Fruit fly (Drosophila melanogaster) whole organism, embryonic: Measurements from ENCODE around the gene Cyp12a5.

Source experiments
- CG10321 ChIP-seq: fragments of 200-800 bp; sonication (Bioruptor generic); IDR thresholded peaks from 2 replicates; pipeline ENCODE4 v1.3.6; 2022; ENCODE audit warnings: missing biosample characterization, missing genetic modification characterization
- CG11093 ChIP-seq: fragments of 200-800 bp; sonication (Bioruptor generic); IDR thresholded peaks from 3 replicates; pipeline ENCODE4 v1.3.6; 2022; ENCODE audit warnings: missing biosample characterization, missing genetic modification characterization
- CG14860 ChIP-seq: fragments of 200-800 bp; sonication (Bioruptor generic); IDR thresholded peaks from 3 replicates; pipeline ENCODE4 v1.3.6; 2022; ENCODE audit warnings: missing biosample characterization, missing genetic modification characterization; ENCODE audit not compliant: partially characterized antibody
- CG1529 ChIP-seq: fragments of 200-800 bp; sonication (Bioruptor generic); optimal IDR thresholded peaks from 3 replicates; lab custom pipeline; 2018; ENCODE audit warnings: missing biosample characterization, missing genetic modification characterization
- CG1792 ChIP-seq: fragments of 200-800 bp; sonication (Bioruptor generic); optimal IDR thresholded peaks from 2 replicates; lab custom pipeline; 2016; ENCODE audit warnings: missing biosample characterization, missing genetic modification characterization
- CG18262 ChIP-seq: fragments of 200-800 bp; optimal IDR thresholded peaks from 3 replicates; lab custom pipeline; 2019; ENCODE audit warnings: missing biosample characterization, mild to moderate bottlenecking, missing genetic modification characterization, moderate library complexity
- CG2116 ChIP-seq: fragments of 200-800 bp; sonication (Bioruptor generic); optimal IDR thresholded peaks from 3 replicates; lab custom pipeline; 2018; ENCODE audit warnings: missing biosample characterization, mild to moderate bottlenecking, missing genetic modification characterization
- CG2875 ChIP-seq: fragments of 200-800 bp; sonication (Bioruptor generic); optimal IDR thresholded peaks from 2 replicates; lab custom pipeline; 2017; ENCODE audit warnings: missing biosample characterization, mild to moderate bottlenecking, missing genetic modification characterization, missing genetic modification reagents
- CG33213 ChIP-seq: fragments of 200-800 bp; sonication (Bioruptor generic); optimal IDR thresholded peaks from 3 replicates; lab custom pipeline; 2016; ENCODE audit warnings: missing biosample characterization, missing genetic modification characterization
- CG33557 ChIP-seq: fragments of 200-800 bp; sonication (Bioruptor generic); optimal IDR thresholded peaks from 2 replicates; lab custom pipeline; 2019; ENCODE audit warnings: missing biosample characterization, mild to moderate bottlenecking, missing genetic modification characterization, moderate library complexity
- CG34422 ChIP-seq: fragments of 200-800 bp; sonication (Bioruptor generic); IDR thresholded peaks from 3 replicates; pipeline ENCODE4 v1.3.6; 2022; ENCODE audit warnings: missing biosample characterization, missing genetic modification characterization
- CG3847 ChIP-seq: fragments of 200-800 bp; sonication (Bioruptor generic); IDR thresholded peaks from 2 replicates; pipeline ENCODE4 v1.3.6; 2022; ENCODE audit warnings: missing biosample characterization, missing genetic modification characterization
- CG42726 ChIP-seq: fragments of 200-800 bp; sonication (Bioruptor generic); IDR thresholded peaks from 2 replicates; pipeline ENCODE4 v1.3.6; 2022; ENCODE audit warnings: missing biosample characterization, missing genetic modification characterization; ENCODE audit not compliant: partially characterized antibody
- CG4617 ChIP-seq: fragments of 200-800 bp; sonication (Bioruptor generic); optimal IDR thresholded peaks from 3 replicates; lab custom pipeline; 2016; ENCODE audit warnings: missing biosample characterization, missing genetic modification characterization, borderline replicate concordance
- CG8089 ChIP-seq: fragments of 200-800 bp; sonication (Bioruptor generic); optimal IDR thresholded peaks from 3 replicates; lab custom pipeline; 2016; ENCODE audit warnings: missing biosample characterization, missing genetic modification characterization
- CG8281 ChIP-seq: fragments of 200-800 bp; sonication (Bioruptor generic); optimal IDR thresholded peaks from 2 replicates; lab custom pipeline; 2018; ENCODE audit warnings: missing biosample characterization, mild to moderate bottlenecking, missing genetic modification characterization, moderate library complexity
- CG8924 ChIP-seq: fragments of 200-800 bp; optimal IDR thresholded peaks from 3 replicates; lab custom pipeline; 2019; ENCODE audit warnings: missing biosample characterization, mild to moderate bottlenecking, missing genetic modification characterization, moderate library complexity
- Chrac-16 ChIP-seq: fragments of 200-800 bp; sonication (Bioruptor generic); optimal IDR thresholded peaks from 3 replicates; lab custom pipeline; 2016; ENCODE audit warnings: missing biosample characterization, missing genetic modification characterization
- Doc2 ChIP-seq: fragments of 200-800 bp; sonication (Bioruptor generic); IDR thresholded peaks from 2 replicates; pipeline ENCODE4 v1.3.6; 2022; ENCODE audit warnings: missing biosample characterization, missing genetic modification characterization
- ERR ChIP-seq: fragments of 200-800 bp; sonication (Bioruptor generic); optimal IDR thresholded peaks from 2 replicates; lab custom pipeline; 2016; ENCODE audit warnings: missing biosample characterization, missing genetic modification characterization
- GATAe ChIP-seq: fragments of 200-800 bp; sonication (Bioruptor generic); conservative IDR thresholded peaks from 2 replicates; pipeline ENCODE4 v1.3.6; 2022; ENCODE audit warnings: missing biosample characterization, missing genetic modification characterization
- H15 ChIP-seq: fragments of 200-800 bp; sonication (Bioruptor generic); IDR thresholded peaks from 3 replicates; pipeline ENCODE4 v1.3.6; 2022; ENCODE audit warnings: missing biosample characterization, missing genetic modification characterization
- Hmx ChIP-seq: fragments of 200-800 bp; sonication (Bioruptor generic); optimal IDR thresholded peaks from 2 replicates; lab custom pipeline; 2016; ENCODE audit warnings: missing biosample characterization, missing genetic modification characterization
- Jarid2 ChIP-seq: fragments of 200-800 bp; sonication (Bioruptor generic); optimal IDR thresholded peaks from 3 replicates; lab custom pipeline; 2017; ENCODE audit warnings: mild to moderate bottlenecking, missing biosample characterization, missing genetic modification reagents, missing genetic modification characterization
- Max ChIP-seq: fragments of 200-800 bp; sonication (Bioruptor generic); optimal IDR thresholded peaks from 2 replicates; lab custom pipeline; 2016; ENCODE audit warnings: missing biosample characterization, mild to moderate bottlenecking, missing genetic modification characterization
- Oaz ChIP-seq: fragments of 200-800 bp; sonication (Bioruptor generic); IDR thresholded peaks from 2 replicates; pipeline ENCODE4 v1.3.6; 2022; ENCODE audit warnings: missing biosample characterization, missing genetic modification characterization
- Sry-δ ChIP-seq: fragments of 200-800 bp; sonication (Bioruptor generic); optimal IDR thresholded peaks from 2 replicates; lab custom pipeline; 2016; ENCODE audit warnings: missing biosample characterization, missing genetic modification characterization
- Stat92E ChIP-seq, 3 experiments: fragments of >200 bp in 2 of 3; fragments of 200-800 bp in 1 of 3; sonication (Bioruptor generic) in 1 of 3; optimal IDR thresholded peaks; 2 replicates each; lab custom pipeline; 2017 to 2019; ENCODE audit warnings: missing biosample characterization in 3 of 3, missing genetic modification characterization in 3 of 3, mild to moderate bottlenecking in 1 of 3, moderate library complexity in 1 of 3
- Taf1 ChIP-seq: fragments of 200-800 bp; sonication (Bioruptor generic); IDR thresholded peaks from 2 replicates; pipeline ENCODE4 v1.3.6; 2022; ENCODE audit warnings: missing biosample characterization, missing genetic modification characterization
- Usf ChIP-seq: fragments of 200-800 bp; sonication (Bioruptor generic); optimal IDR thresholded peaks from 2 replicates; lab custom pipeline; 2017; ENCODE audit warnings: missing genotype, missing biosample characterization, missing genetic modification characterization
- aop ChIP-seq: fragments of 200-800 bp; sonication (Bioruptor generic); IDR thresholded peaks from 2 replicates; pipeline ENCODE4 v1.3.6; 2022; ENCODE audit warnings: missing biosample characterization, missing genetic modification characterization
- ap ChIP-seq: fragments of 200-800 bp; sonication (Bioruptor generic); IDR thresholded peaks from 2 replicates; pipeline ENCODE4 v1.3.6; 2022; ENCODE audit warnings: missing biosample characterization, missing genetic modification characterization
- ci ChIP-seq: fragments of 200-800 bp; sonication (Bioruptor generic); IDR thresholded peaks from 3 replicates; pipeline ENCODE4 v1.3.6; 2022; ENCODE audit warnings: missing biosample characterization, missing genetic modification characterization
- dimm ChIP-seq: fragments of 200-800 bp; sonication (Bioruptor generic); IDR thresholded peaks from 2 replicates; pipeline ENCODE4 v1.3.6; 2022; ENCODE audit warnings: missing biosample characterization, missing genetic modification characterization
- dmrt99B ChIP-seq: fragments of 200-800 bp; sonication (Bioruptor generic); optimal IDR thresholded peaks from 2 replicates; lab custom pipeline; 2018; ENCODE audit warnings: missing biosample characterization, mild to moderate bottlenecking, missing genetic modification characterization, moderate library complexity
- fd3F ChIP-seq: fragments of 200-800 bp; sonication (Bioruptor generic); optimal IDR thresholded peaks from 2 replicates; lab custom pipeline; 2018; ENCODE audit warnings: missing biosample characterization, mild to moderate bottlenecking, missing genetic modification characterization, moderate library complexity
- gt ChIP-seq: fragments of 200-800 bp; sonication (Bioruptor generic); IDR thresholded peaks from 2 replicates; pipeline ENCODE4 v1.3.6; 2022; ENCODE audit warnings: missing biosample characterization, missing genetic modification characterization
- hkb ChIP-seq, 2 experiments: fragments of 200-800 bp in 1 of 2; fragments of >200 bp in 1 of 2; sonication (Bioruptor generic) in 1 of 2; IDR thresholded peaks in 1 of 2; optimal IDR thresholded peaks in 1 of 2; 2 replicates each; pipeline versions ENCODE4 v1.3.6 to Lab custom; 2017 to 2022; ENCODE audit warnings: missing biosample characterization in 1 of 2, missing genetic modification characterization in 1 of 2
- ken ChIP-seq: fragments of 200-800 bp; sonication (Bioruptor generic); IDR thresholded peaks from 3 replicates; pipeline ENCODE4 v1.3.6; 2022; ENCODE audit warnings: missing biosample characterization, missing genetic modification characterization
- maf-S ChIP-seq: fragments of 200-800 bp; sonication (Bioruptor generic); optimal IDR thresholded peaks from 2 replicates; lab custom pipeline; 2016; ENCODE audit warnings: missing biosample characterization, missing genetic modification characterization
- mirr ChIP-seq: fragments of 200-800 bp; sonication (Bioruptor generic); optimal IDR thresholded peaks from 3 replicates; lab custom pipeline; 2018; ENCODE audit warnings: missing biosample characterization, mild to moderate bottlenecking, missing genetic modification characterization
- nerfin-1 ChIP-seq: fragments of 200-800 bp; sonication (Bioruptor generic); optimal IDR thresholded peaks from 3 replicates; lab custom pipeline; 2019; ENCODE audit warnings: missing biosample characterization, mild to moderate bottlenecking, missing genetic modification characterization, moderate library complexity
- pb ChIP-seq: fragments of 200-800 bp; sonication (Bioruptor generic); optimal IDR thresholded peaks from 3 replicates; lab custom pipeline; 2016; ENCODE audit warnings: missing biosample characterization, missing genetic modification characterization
- pnt ChIP-seq: fragments of 200-800 bp; sonication (Bioruptor generic); optimal IDR thresholded peaks from 3 replicates; lab custom pipeline; 2016; ENCODE audit warnings: missing biosample characterization, missing genetic modification characterization
- row ChIP-seq: fragments of 200-800 bp; sonication (Bioruptor generic); IDR thresholded peaks from 3 replicates; pipeline ENCODE4 v1.3.6; 2022; ENCODE audit warnings: missing biosample characterization, missing genetic modification characterization
- schlank ChIP-seq: fragments of 200-800 bp; sonication (Bioruptor generic); optimal IDR thresholded peaks from 2 replicates; lab custom pipeline; 2018; ENCODE audit warnings: missing biosample characterization, mild to moderate bottlenecking, missing genetic modification characterization
- sens-2 ChIP-seq: fragments of 200-800 bp; sonication (Bioruptor generic); IDR thresholded peaks from 2 replicates; pipeline ENCODE4 v1.3.6; 2022; ENCODE audit warnings: missing biosample characterization, missing genetic modification characterization
- slp2 ChIP-seq: fragments of 200-800 bp; sonication (Bioruptor generic); optimal IDR thresholded peaks from 2 replicates; lab custom pipeline; 2016; ENCODE audit warnings: missing biosample characterization, missing genetic modification characterization
- sob ChIP-seq: fragments of 200-800 bp; sonication (Bioruptor generic); IDR thresholded peaks from 2 replicates; pipeline ENCODE4 v1.3.6; 2022; ENCODE audit warnings: missing biosample characterization, missing genetic modification characterization
- ssp ChIP-seq: fragments of 200-800 bp; sonication (Bioruptor generic); IDR thresholded peaks from 2 replicates; pipeline ENCODE4 v1.3.6; 2022; ENCODE audit warnings: missing biosample characterization, missing genetic modification characterization

Gene Cyp12a5

dm6 chr3R:19162135-19162616 is 29.7 kb downstream of the Cyp12a5 start, which contains the start of the genes CG42359 and Nsun5 (continued):
- TF ChIP-seq CG1529 (GFP tag; lab: Kevin White, UChicago) = peak; percentile 75
- TF ChIP-seq ERR = peak; percentile 89
- peak; percentile 84 for TF ChIP-seq fd3F (GFP tag; lab: Kevin White, UChicago)
- TF ChIP-seq gt (GFP tag; lab: Robert Waterston, UW) = peak; percentile 88
- TF ChIP-seq Oaz (GFP tag; lab: Robert Waterston, UW) = peak; percentile 62
- TF ChIP-seq row (GFP tag; lab: Robert Waterston, UW) = peak; percentile 96
- peak; percentile 88 for TF ChIP-seq mirr (GFP tag; lab: Kevin White, UChicago)
- TF ChIP-seq Max (GFP tag; lab: Kevin White, UChicago) = peak; percentile 97
- peak; percentile 86 for TF ChIP-seq CG18262 (tag; lab: Kevin White, UChicago)
- peak; percentile 88 for TF ChIP-seq slp2
- TF ChIP-seq pb (GFP tag; lab: Kevin White, UChicago) = peak; percentile 76
- TF ChIP-seq Chrac-16 (GFP tag; lab: Kevin White, UChicago) = peak; percentile 92
- peak; percentile 89 for TF ChIP-seq ken (GFP tag; lab: Robert Waterston, UW)
- TF ChIP-seq nerfin-1 = peak; percentile 87
- peak; percentile 80 for TF ChIP-seq sens-2 (GFP tag; lab: Robert Waterston, UW)
- peak; percentile 33 for TF ChIP-seq Jarid2 (GFP tag; lab: Kevin White, UChicago)
- TF ChIP-seq CG2116 (GFP tag; lab: Kevin White, UChicago) = peak; percentile 92
- TF ChIP-seq CG3847 (GFP tag; lab: Robert Waterston, UW) = peak; percentile 84
- peak; percentile 90 for TF ChIP-seq CG34422 (GFP tag; lab: Robert Waterston, UW)
- peak; percentile 76 for TF ChIP-seq CG42726 (GFP tag; lab: Robert Waterston, UW)
- TF ChIP-seq Sry-δ (GFP tag; lab: Kevin White, UChicago) = peak; percentile 92
- TF ChIP-seq Usf = peak; percentile 84
- TF ChIP-seq schlank (tag; lab: Kevin White, UChicago) = peak; percentile 80
- peak; percentile 47 for TF ChIP-seq CG8281
- TF ChIP-seq CG2875 = peak; percentile 46
- TF ChIP-seq dmrt99B = peak; percentile 81
- TF ChIP-seq ap (GFP tag; lab: Robert Waterston, UW) = peak; percentile 79
- peak; percentile 80 for TF ChIP-seq Taf1 (GFP tag; lab: Robert Waterston, UW)
- TF ChIP-seq CG10321 (GFP tag; lab: Robert Waterston, UW) = peak; percentile 56; the same call in 1 of the 2 replicates
- TF ChIP-seq CG1792 (GFP tag; lab: Kevin White, UChicago) = peak; percentile 87
- TF ChIP-seq CG4617 = peak; percentile 90
- peak; percentile 85; the same call in 2 of the 3 replicates for TF ChIP-seq H15
- peak; percentile 35; the same call in 1 of the 2 replicates for TF ChIP-seq GATAe (GFP tag; lab: Robert Waterston, UW)
- TF ChIP-seq CG33213 (GFP tag; lab: Kevin White, UChicago) = peak; percentile 95
- peak; percentile 82 for TF ChIP-seq CG14860 (GFP tag; lab: Robert Waterston, UW)
- TF ChIP-seq hkb (optimal IDR thresholded peaks at IDR 0.05; lab: Kevin White, UChicago) = peak; percentile 94
- peak; percentile 88 for TF ChIP-seq hkb (GFP tag; IDR thresholded peaks at IDR 0.05; lab: Robert Waterston, UW)
- peak; percentile 94 for TF ChIP-seq sob
- peak; percentile 95 for TF ChIP-seq ci (GFP tag; lab: Robert Waterston, UW)
- peak; percentile 56 for TF ChIP-seq Hmx (GFP tag; lab: Kevin White, UChicago)
- TF ChIP-seq Stat92E (GFP tag; optimal IDR thresholded peaks at IDR 0.05; lab: Kevin White, UChicago) = peak in 1 of 3 experiments; percentile 66
- peak; percentile 61; the same call in 1 of the 2 replicates for TF ChIP-seq aop (GFP tag; lab: Robert Waterston, UW)
- peak; percentile 93 for TF ChIP-seq CG8924 (tag; lab: Kevin White, UChicago)
- TF ChIP-seq ssp (GFP tag; lab: Robert Waterston, UW) = peak; percentile 81
- peak; percentile 68 for TF ChIP-seq CG33557 (GFP tag; lab: Kevin White, UChicago)
- TF ChIP-seq Doc2 (GFP tag; lab: Robert Waterston, UW) = 0 out of 2 replicates have a peak, but pooled peaks have one; percentile 32
- TF ChIP-seq CG11093 (GFP tag; lab: Robert Waterston, UW) = peak; percentile 88
- TF ChIP-seq dimm (GFP tag; lab: Robert Waterston, UW) = peak; percentile 51; the same call in 1 of the 2 replicates
- peak; percentile 85 for TF ChIP-seq CG8089 (GFP tag; lab: Kevin White, UChicago)
- TF ChIP-seq maf-S (GFP tag; lab: Kevin White, UChicago) = peak; percentile 80
- TF ChIP-seq pnt (GFP tag; lab: Kevin White, UChicago) = peak; percentile 91
